Worm (Caenorhabditis elegans) whole organism, young adult: ENCODE results near the gene sde-2.

Experiments used
- C06A6.2 ChIP-seq: fragments of 200-800 bp; sonication (Bioruptor generic); conservative IDR thresholded peaks from 2 replicates; pipeline ENCODE4 v1.3.6; 2022; ENCODE audit warnings: missing genetic modification characterization, missing compliant biosample characterization
- F22D6.2 ChIP-seq: sonication (generic microtip); optimal IDR thresholded peaks from 2 replicates; lab custom pipeline; 2016; ENCODE audit warnings: mild to moderate bottlenecking, missing genetic modification characterization, missing compliant biosample characterization
- F33H1.4 ChIP-seq: fragments of 200-800 bp; sonication (Bioruptor generic); IDR thresholded peaks from 2 replicates; pipeline ENCODE4 v1.3.6; 2022; ENCODE audit warnings: missing genetic modification reagents, missing genetic modification characterization, missing compliant biosample characterization
- F39B2.1 ChIP-seq: fragments of 200-800 bp; sonication (Bioruptor generic); IDR thresholded peaks from 2 replicates; pipeline ENCODE4 v1.3.6; 2022; ENCODE audit warnings: missing genetic modification reagents, missing genetic modification characterization, missing compliant biosample characterization
- F57C9.4 ChIP-seq: sonication (generic microtip); optimal IDR thresholded peaks from 2 replicates; lab custom pipeline; 2017; ENCODE audit warnings: mild to moderate bottlenecking, missing genetic modification characterization, missing compliant biosample characterization
- K11D2.4 ChIP-seq: fragments of 200-800 bp; sonication (Bioruptor generic); IDR thresholded peaks from 2 replicates; pipeline ENCODE4 v1.3.6; 2022; ENCODE audit warnings: missing genetic modification reagents, missing genetic modification characterization, missing compliant biosample characterization
- T26A5.8 ChIP-seq: sonication (generic microtip); optimal IDR thresholded peaks from 2 replicates; lab custom pipeline; 2016; ENCODE audit warnings: missing genetic modification characterization, missing compliant biosample characterization
- Y53F4B.3 ChIP-seq: fragments of 200-800 bp; sonication (Bioruptor generic); IDR thresholded peaks from 2 replicates; pipeline ENCODE4 v1.3.6; 2022; ENCODE audit warnings: missing genetic modification reagents, missing genetic modification characterization, missing compliant biosample characterization
- Y53G8AR.9 ChIP-seq: fragments of 200-800 bp; sonication (Bioruptor generic); conservative IDR thresholded peaks from 2 replicates; pipeline ENCODE4 v1.3.6; 2022; ENCODE audit warnings: missing genetic modification reagents, missing genetic modification characterization, missing compliant biosample characterization
- Y56A3A.18 ChIP-seq: fragments of 200-800 bp; sonication (Bioruptor generic); IDR thresholded peaks from 2 replicates; pipeline ENCODE4 v1.3.6; 2022; ENCODE audit warnings: missing genetic modification reagents, missing genetic modification characterization, missing compliant biosample characterization
- Y95B8A.8 ChIP-seq: fragments of 200-800 bp; sonication (Bioruptor generic); IDR thresholded peaks from 2 replicates; pipeline ENCODE4 v1.3.6; 2022; ENCODE audit warnings: missing genetic modification reagents, missing genetic modification characterization, missing compliant biosample characterization
- akir-1 ChIP-seq: fragments of 200-800 bp; sonication (Bioruptor generic); optimal IDR thresholded peaks from 2 replicates; lab custom pipeline; 2018; ENCODE audit warnings: mild to moderate bottlenecking, missing genetic modification characterization, moderate library complexity, missing compliant biosample characterization
- aptf-3 ChIP-seq: fragments of 200-800 bp; sonication (Bioruptor generic); IDR thresholded peaks from 2 replicates; pipeline ENCODE4 v1.3.6; 2022; ENCODE audit warnings: missing genetic modification characterization, missing compliant biosample characterization
- bed-1 ChIP-seq: fragments of 200-800 bp; sonication (Bioruptor generic); IDR thresholded peaks from 2 replicates; pipeline ENCODE4 v1.3.6; 2022; ENCODE audit warnings: missing genetic modification reagents, missing genetic modification characterization, missing compliant biosample characterization
- cebp-1 ChIP-seq, 2 experiments: fragments of 200-800 bp in 1 of 2; sonication (Bioruptor generic) in 1 of 2; sonication (generic microtip) in 1 of 2; IDR thresholded peaks in 1 of 2; optimal IDR thresholded peaks in 1 of 2; 2 replicates each; pipeline versions ENCODE4 v1.3.6 to Lab custom; 2017 to 2022; ENCODE audit warnings: missing compliant biosample characterization in 2 of 2, missing genetic modification characterization in 2 of 2, mild to moderate bottlenecking in 1 of 2, missing genetic modification reagents in 1 of 2, moderate library complexity in 1 of 2
- ceh-58 ChIP-seq: fragments of 200-800 bp; sonication (Bioruptor generic); IDR thresholded peaks from 2 replicates; pipeline ENCODE4 v1.3.6; 2022; ENCODE audit warnings: missing genetic modification characterization, missing compliant biosample characterization
- chd-7 ChIP-seq: sonication (generic microtip); optimal IDR thresholded peaks from 2 replicates; lab custom pipeline; 2016; ENCODE audit warnings: mild to moderate bottlenecking, missing genetic modification characterization, moderate library complexity, missing compliant biosample characterization
- die-1 ChIP-seq: sonication (generic microtip); optimal IDR thresholded peaks from 2 replicates; lab custom pipeline; 2016; ENCODE audit warnings: missing genotype, mild to moderate bottlenecking, missing genetic modification characterization, missing compliant biosample characterization
- dox-1 ChIP-seq: fragments of 200-800 bp; sonication (Bioruptor generic); IDR thresholded peaks from 2 replicates; pipeline ENCODE4 v1.3.6; 2022; ENCODE audit warnings: missing genetic modification reagents, missing genetic modification characterization, missing compliant biosample characterization
- dpl-1 ChIP-seq: fragments of 150-350 bp; optimal IDR thresholded peaks from 2 replicates; lab custom pipeline; 2014; ENCODE audit warnings: missing biosample characterization, missing genetic modification reagents, missing genetic modification characterization
- egl-44 ChIP-seq: fragments of 200-800 bp; sonication (Bioruptor generic); IDR thresholded peaks from 2 replicates; pipeline ENCODE4 v1.3.6; 2022; ENCODE audit warnings: missing genetic modification reagents, missing genetic modification characterization, missing compliant biosample characterization
- ekl-4 ChIP-seq: fragments of 200-800 bp; sonication (Bioruptor generic); IDR thresholded peaks from 2 replicates; pipeline ENCODE4 v1.3.6; 2022; ENCODE audit warnings: missing genetic modification reagents, missing genetic modification characterization, missing compliant biosample characterization
- ets-4 ChIP-seq: fragments of 200-800 bp; sonication (Bioruptor generic); optimal IDR thresholded peaks from 2 replicates; lab custom pipeline; 2018; ENCODE audit warnings: mild to moderate bottlenecking, missing genetic modification characterization, missing compliant biosample characterization
- fkh-3 ChIP-seq: sonication (generic microtip); optimal IDR thresholded peaks from 2 replicates; lab custom pipeline; 2016; ENCODE audit warnings: mild to moderate bottlenecking, missing genetic modification characterization, missing compliant biosample characterization
- him-1 ChIP-seq: sonication (generic microtip); optimal IDR thresholded peaks from 2 replicates; lab custom pipeline; 2016; ENCODE audit warnings: missing genotype, missing genetic modification reagents, missing genetic modification characterization, missing compliant biosample characterization
- hlh-12 ChIP-seq: sonication (generic microtip); optimal IDR thresholded peaks from 2 replicates; lab custom pipeline; 2016; ENCODE audit warnings: missing genetic modification characterization, missing compliant biosample characterization
- hlh-26 ChIP-seq: fragments of 200-800 bp; sonication (Bioruptor generic); conservative IDR thresholded peaks from 2 replicates; pipeline ENCODE4 v1.3.6; 2022; ENCODE audit warnings: missing genetic modification reagents, missing genetic modification characterization, missing compliant biosample characterization
- hmg-1.2 ChIP-seq: fragments of 200-800 bp; sonication (Bioruptor generic); IDR thresholded peaks from 2 replicates; pipeline ENCODE4 v1.3.6; 2022; ENCODE audit warnings: missing genetic modification reagents, missing genetic modification characterization, missing compliant biosample characterization
- hrde-1 ChIP-seq: sonication (generic microtip); optimal IDR thresholded peaks from 2 replicates; lab custom pipeline; 2016; ENCODE audit warnings: missing genetic modification characterization, mild to moderate bottlenecking, missing compliant biosample characterization, moderate library complexity, missing genotype, missing genetic modification reagents, borderline replicate concordance
- let-607 ChIP-seq, 2 experiments: fragments of 200-800 bp in 1 of 2; sonication (Bioruptor generic) in 1 of 2; sonication (generic microtip) in 1 of 2; optimal IDR thresholded peaks; 2 replicates each; lab custom pipeline; 2016 to 2018; ENCODE audit warnings: mild to moderate bottlenecking in 2 of 2, missing compliant biosample characterization in 2 of 2, missing genetic modification characterization in 2 of 2, moderate library complexity in 2 of 2, missing genotype in 1 of 2
- lin-26 ChIP-seq: fragments of 200-800 bp; sonication (Bioruptor generic); IDR thresholded peaks from 2 replicates; pipeline ENCODE4 v1.3.6; 2022; ENCODE audit warnings: missing genetic modification reagents, missing genetic modification characterization, missing compliant biosample characterization
- lin-40 ChIP-seq: sonication (generic microtip); optimal IDR thresholded peaks from 2 replicates; lab custom pipeline; 2016; ENCODE audit warnings: missing genetic modification characterization, mild to moderate bottlenecking, missing compliant biosample characterization, missing genotype, missing genetic modification reagents
- lsy-27 ChIP-seq: sonication (generic microtip); optimal IDR thresholded peaks from 2 replicates; lab custom pipeline; 2017; ENCODE audit warnings: missing genetic modification characterization, mild to moderate bottlenecking, missing compliant biosample characterization, antibody characterized with exemption, missing genotype, borderline replicate concordance; ENCODE audit not compliant: insufficient read depth
- madf-10 ChIP-seq: sonication (generic microtip); optimal IDR thresholded peaks from 2 replicates; lab custom pipeline; 2016; ENCODE audit warnings: mild to moderate bottlenecking, missing genetic modification characterization, missing compliant biosample characterization
- mel-28 ChIP-seq: sonication (generic microtip); optimal IDR thresholded peaks from 2 replicates; lab custom pipeline; 2016; ENCODE audit warnings: borderline replicate concordance, mild to moderate bottlenecking, missing genetic modification characterization, missing compliant biosample characterization
- mes-4 ChIP-seq: sonication (generic microtip); optimal IDR thresholded peaks from 2 replicates; lab custom pipeline; 2016; ENCODE audit warnings: missing genotype, missing genetic modification characterization, missing compliant biosample characterization
- nfya-2 ChIP-seq: fragments of 200-800 bp; sonication (Bioruptor generic); IDR thresholded peaks from 2 replicates; pipeline ENCODE4 v1.3.6; 2022; ENCODE audit warnings: missing genetic modification reagents, missing genetic modification characterization, missing compliant biosample characterization
- nfyb-1 ChIP-seq: fragments of 200-800 bp; sonication (Bioruptor generic); IDR thresholded peaks from 2 replicates; pipeline ENCODE4 v1.3.6; 2022; ENCODE audit warnings: missing genetic modification reagents, missing genetic modification characterization, missing compliant biosample characterization
- sea-2 ChIP-seq: fragments of 200-800 bp; sonication (Bioruptor generic); IDR thresholded peaks from 2 replicates; pipeline ENCODE4 v1.3.6; 2022; ENCODE audit warnings: missing genetic modification characterization, missing compliant biosample characterization
- snpc-3.4 ChIP-seq: sonication (generic microtip); optimal IDR thresholded peaks from 2 replicates; lab custom pipeline; 2017; ENCODE audit warnings: missing genetic modification characterization, mild to moderate bottlenecking, missing compliant biosample characterization, antibody characterized with exemption, moderate library complexity, missing genotype, missing genetic modification reagents
- tbp1 ChIP-seq: fragments of 200-800 bp; sonication (Bioruptor generic); optimal IDR thresholded peaks from 2 replicates; lab custom pipeline; 2018; ENCODE audit warnings: mild to moderate bottlenecking, missing genetic modification characterization, missing compliant biosample characterization
- tlf-1 ChIP-seq: fragments of 200-800 bp; sonication (Bioruptor generic); optimal IDR thresholded peaks from 2 replicates; lab custom pipeline; 2018; ENCODE audit warnings: mild to moderate bottlenecking, missing genetic modification characterization, missing compliant biosample characterization
- zfh-2 ChIP-seq: fragments of 200-800 bp; sonication (Bioruptor generic); conservative IDR thresholded peaks from 2 replicates; pipeline ENCODE4 v1.3.6; 2022; ENCODE audit warnings: missing genetic modification reagents, missing genetic modification characterization, missing compliant biosample characterization
- ztf-22 ChIP-seq: fragments of 200-800 bp; sonication (Bioruptor generic); optimal IDR thresholded peaks from 2 replicates; lab custom pipeline; 2018; ENCODE audit warnings: mild to moderate bottlenecking, missing genetic modification characterization, moderate library complexity, missing compliant biosample characterization
- ztf-26 ChIP-seq: sonication (generic microtip); optimal IDR thresholded peaks from 2 replicates; lab custom pipeline; 2017; ENCODE audit warnings: missing genetic modification characterization, missing compliant biosample characterization

Gene sde-2

DNA sequence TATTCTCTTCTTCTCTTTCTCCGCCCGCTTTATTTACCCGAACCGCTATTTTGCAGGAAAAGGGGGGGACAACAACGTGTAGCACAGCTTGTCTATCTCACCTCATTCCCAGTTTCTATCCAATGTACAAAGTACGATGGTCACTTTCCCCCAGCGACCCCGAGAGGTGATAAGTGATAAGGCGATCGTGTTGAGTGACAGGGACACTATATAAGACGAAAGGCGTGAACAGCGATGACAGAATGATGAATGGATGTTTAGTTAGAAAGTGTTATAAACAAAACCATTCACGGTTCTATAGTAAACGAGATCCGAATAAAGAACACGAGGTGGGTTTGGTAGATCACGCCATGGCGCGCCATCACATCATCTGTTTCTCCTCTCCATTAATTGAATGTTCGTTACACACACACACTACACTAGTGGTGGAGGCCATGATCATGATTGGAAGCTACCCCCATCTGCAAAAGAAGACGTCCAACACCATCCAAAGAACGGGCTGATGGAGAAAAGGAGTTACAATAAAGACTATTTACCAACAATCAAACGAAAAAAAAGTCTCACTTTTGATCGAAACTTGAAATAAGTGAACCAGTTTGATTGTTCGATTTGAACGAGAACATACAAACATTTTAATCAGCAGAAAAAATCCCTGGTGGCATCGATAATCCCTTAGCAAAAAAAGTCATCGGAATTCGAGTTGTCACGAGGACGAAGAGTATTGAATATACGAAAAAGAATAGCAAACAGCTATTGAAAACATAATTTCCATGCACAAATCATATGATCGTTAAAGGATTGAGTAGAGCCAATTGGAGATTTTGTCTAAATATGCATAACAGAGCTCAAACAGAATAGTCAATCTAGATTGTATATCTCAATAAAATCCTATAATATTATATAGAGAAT lies 29.2 kb downstream of the sde-2 start (continued):
- no peak for TF ChIP-seq fkh-3
- peak; percentile 84 for TF ChIP-seq ztf-26 (tag; lab: Kevin White, UChicago)
- no peak for TF ChIP-seq lsy-27
- TF ChIP-seq F39B2.1 (GFP tag; lab: Robert Waterston, UW): no peak
- no peak for TF ChIP-seq egl-44 (GFP tag; lab: Robert Waterston, UW)
- peak; percentile 31; the same call in 1 of the 2 replicates for TF ChIP-seq C06A6.2 (GFP tag; lab: Robert Waterston, UW)
- TF ChIP-seq tlf-1 (GFP tag; lab: Kevin White, UChicago): peak; percentile 55
- peak; percentile 59 for TF ChIP-seq tbp1
- peak; percentile 43 for TF ChIP-seq ztf-22
- no peak for TF ChIP-seq hrde-1 (tag; lab: Kevin White, UChicago)
- TF ChIP-seq snpc-3.4 (tag; lab: Kevin White, UChicago): no peak
- no peak for TF ChIP-seq him-1 (tag; lab: Kevin White, UChicago)
- 0 out of 2 replicates have a peak, but pooled peaks have one; percentile 22 for TF ChIP-seq hmg-1.2 (GFP tag; lab: Robert Waterston, UW)
- TF ChIP-seq mel-28: no peak
- no peak for TF ChIP-seq hlh-12 (tag; lab: Kevin White, UChicago)
- peak; percentile 62 for TF ChIP-seq lin-26
- TF ChIP-seq lin-40 (tag; lab: Kevin White, UChicago): peak; percentile 52
- no peak for TF ChIP-seq F33H1.4 (GFP tag; lab: Robert Waterston, UW)
- TF ChIP-seq nfya-2 (GFP tag; lab: Robert Waterston, UW): 0 out of 2 replicates have a peak, but pooled peaks have one; percentile 11
- TF ChIP-seq hlh-26 (GFP tag; lab: Robert Waterston, UW): 0 out of 2 replicates have a peak, but pooled peaks have one; percentile 71
- no peak for TF ChIP-seq sea-2 (GFP tag; lab: Robert Waterston, UW)
- peak; percentile 51 for TF ChIP-seq ets-4 (GFP tag; lab: Kevin White, UChicago)
- TF ChIP-seq nfyb-1: peak; percentile 71; the same call in 1 of the 2 replicates
- peak; percentile 70; the same call in 1 of the 2 replicates for TF ChIP-seq Y56A3A.18 (GFP tag; lab: Robert Waterston, UW)
- TF ChIP-seq Y95B8A.8 (GFP tag; lab: Robert Waterston, UW): peak; percentile 18; the same call in 1 of the 2 replicates
- TF ChIP-seq F22D6.2 (tag; lab: Kevin White, UChicago): peak; percentile 56
- TF ChIP-seq zfh-2 (GFP tag; lab: Robert Waterston, UW): 0 out of 2 replicates have a peak, but pooled peaks have one; percentile 14
- no peak for TF ChIP-seq T26A5.8 (tag; lab: Kevin White, UChicago)
- TF ChIP-seq chd-7 (tag; lab: Kevin White, UChicago): peak; percentile 69
- TF ChIP-seq cebp-1 (GFP tag; IDR thresholded peaks at IDR 0.05; lab: Robert Waterston, UW): peak; percentile 33; the same call in 1 of the 2 replicates
- peak; percentile 43 for TF ChIP-seq cebp-1 (tag; optimal IDR thresholded peaks at IDR 0.05; lab: Kevin White, UChicago)
- TF ChIP-seq dox-1 (GFP tag; lab: Robert Waterston, UW): no peak; the same call in 1 of the 2 replicates
- peak; percentile 60; the same call in 1 of the 2 replicates for TF ChIP-seq Y53G8AR.9 (GFP tag; lab: Robert Waterston, UW)
- no peak; the same call in 1 of the 2 replicates for TF ChIP-seq K11D2.4 (GFP tag; lab: Robert Waterston, UW)
- no peak for TF ChIP-seq Y53F4B.3
- peak; percentile 38; the same call in 1 of the 2 replicates for TF ChIP-seq ekl-4 (GFP tag; lab: Robert Waterston, UW)
- TF ChIP-seq let-607 (tag; optimal IDR thresholded peaks at IDR 0.05; lab: Kevin White, UChicago): peak in 1 of 2 experiments; percentile 42
- no peak for TF ChIP-seq aptf-3 (GFP tag; lab: Robert Waterston, UW)
- TF ChIP-seq akir-1: peak; percentile 45
- TF ChIP-seq ceh-58 (GFP tag; lab: Robert Waterston, UW): no peak
- TF ChIP-seq dpl-1 (GFP tag; lab: Kevin White, UChicago): no peak
- TF ChIP-seq F57C9.4 (tag; lab: Kevin White, UChicago): no peak
- TF ChIP-seq bed-1 (GFP tag; lab: Robert Waterston, UW): no peak
- no peak for TF ChIP-seq mes-4 (tag; lab: Kevin White, UChicago)
- peak; percentile 47 for TF ChIP-seq madf-10 (tag; lab: Kevin White, UChicago)
- peak; percentile 29 for TF ChIP-seq die-1
